Fruit fly (Drosophila melanogaster) whole organism, embryonic: ENCODE results near the gene Ugt35A1.
A peak's percentile ranks its signal among the peaks of the same experiment; 100 is the strongest.

Experiments used
- Adf1 ChIP-seq: fragments of 200-800 bp; sonication (Bioruptor generic); IDR thresholded peaks from 2 replicates; pipeline ENCODE4 v1.3.6; 2022; ENCODE audit warnings: missing biosample characterization, missing genetic modification characterization
- Aef1 ChIP-seq: fragments of 200-800 bp; sonication (Bioruptor generic); IDR thresholded peaks from 3 replicates; pipeline ENCODE4 v1.3.6; 2022; ENCODE audit warnings: missing biosample characterization, missing genetic modification characterization
- Antp ChIP-seq: fragments of 200-800 bp; sonication (Bioruptor generic); optimal IDR thresholded peaks from 3 replicates; lab custom pipeline; 2016; ENCODE audit warnings: missing biosample characterization, missing genetic modification characterization
- Atf3 ChIP-seq: fragments of 200-800 bp; sonication (Bioruptor generic); optimal IDR thresholded peaks from 3 replicates; lab custom pipeline; 2016; ENCODE audit warnings: missing biosample characterization, missing genetic modification characterization
- Awh ChIP-seq: fragments of 200-800 bp; sonication (Bioruptor generic); IDR thresholded peaks from 2 replicates; pipeline ENCODE4, ENCODE4 v1.3.6; 2022; ENCODE audit warnings: missing biosample characterization, missing genetic modification characterization
- B-H2 ChIP-seq: fragments of 200-800 bp; sonication (Bioruptor generic); optimal IDR thresholded peaks from 2 replicates; lab custom pipeline; 2018; ENCODE audit warnings: missing biosample characterization, mild to moderate bottlenecking, missing genetic modification characterization
- Bgb ChIP-seq: fragments of 200-800 bp; sonication (Bioruptor generic); IDR thresholded peaks from 2 replicates; pipeline ENCODE4 v1.3.6; 2022; ENCODE audit warnings: missing biosample characterization, missing genetic modification characterization; ENCODE audit not compliant: partially characterized antibody
- CG11456 ChIP-seq: fragments of 200-800 bp; sonication (Bioruptor generic); IDR thresholded peaks from 3 replicates; pipeline ENCODE4 v1.3.6; 2022; ENCODE audit warnings: missing biosample characterization, missing genetic modification characterization
- CG13624 ChIP-seq: fragments of 200-800 bp; sonication (Bioruptor generic); optimal IDR thresholded peaks from 2 replicates; lab custom pipeline; 2016; ENCODE audit warnings: missing biosample characterization, missing genetic modification characterization
- CG14050 ChIP-seq: fragments of 200-800 bp; sonication (Bioruptor generic); IDR thresholded peaks from 3 replicates; pipeline ENCODE4 v1.3.6; 2022; ENCODE audit warnings: missing biosample characterization, missing genetic modification characterization
- CG17328 ChIP-seq: fragments of 200-800 bp; sonication (Bioruptor generic); IDR thresholded peaks from 2 replicates; pipeline ENCODE4 v1.3.6; 2022; ENCODE audit warnings: missing biosample characterization, missing genetic modification characterization
- CG17385 ChIP-seq: fragments of 200-800 bp; sonication (Bioruptor generic); optimal IDR thresholded peaks from 3 replicates; lab custom pipeline; 2018; ENCODE audit warnings: missing biosample characterization, mild to moderate bottlenecking, missing genetic modification characterization
- CG18599 ChIP-seq: fragments of 200-800 bp; sonication (Bioruptor generic); optimal IDR thresholded peaks from 3 replicates; lab custom pipeline; 2017; ENCODE audit warnings: missing biosample characterization, missing genetic modification characterization, mild to moderate bottlenecking, moderate library complexity, missing genetic modification reagents
- CG2120 ChIP-seq: fragments of 200-800 bp; sonication (Bioruptor generic); optimal IDR thresholded peaks from 3 replicates; lab custom pipeline; 2016; ENCODE audit warnings: missing biosample characterization, missing genetic modification characterization
- CG31365 ChIP-seq: fragments of 200-800 bp; sonication (Bioruptor generic); optimal IDR thresholded peaks from 2 replicates; lab custom pipeline; 2018; ENCODE audit warnings: missing biosample characterization, mild to moderate bottlenecking, missing genetic modification characterization
- CG31388 ChIP-seq: fragments of 200-800 bp; sonication (Bioruptor generic); optimal IDR thresholded peaks from 2 replicates; lab custom pipeline; 2016; ENCODE audit warnings: missing biosample characterization, missing genetic modification characterization
- CG3163 ChIP-seq: fragments of 200-800 bp; sonication (Bioruptor generic); optimal IDR thresholded peaks from 3 replicates; lab custom pipeline; 2016; ENCODE audit warnings: missing biosample characterization, missing genetic modification characterization
- CG32532 ChIP-seq: fragments of 200-800 bp; sonication (Bioruptor generic); IDR thresholded peaks from 2 replicates; pipeline ENCODE4 v1.3.6; 2022; ENCODE audit warnings: missing biosample characterization, missing genetic modification characterization
- CG34224 ChIP-seq: fragments of 200-800 bp; sonication (Bioruptor generic); IDR thresholded peaks from 3 replicates; pipeline ENCODE4 v1.3.6; 2022; ENCODE audit warnings: missing biosample characterization, missing genetic modification characterization; ENCODE audit not compliant: partially characterized antibody
- CG34376 ChIP-seq: fragments of 200-800 bp; sonication (Bioruptor generic); optimal IDR thresholded peaks from 2 replicates; lab custom pipeline; 2018; ENCODE audit warnings: missing biosample characterization, mild to moderate bottlenecking, missing genetic modification characterization
- CG3838 ChIP-seq: fragments of 200-800 bp; sonication (Bioruptor generic); optimal IDR thresholded peaks from 3 replicates; lab custom pipeline; 2016; ENCODE audit warnings: missing biosample characterization, missing genetic modification characterization
- CG4404 ChIP-seq: fragments of 200-800 bp; sonication (Bioruptor generic); IDR thresholded peaks from 2 replicates; pipeline ENCODE4 v1.3.6; 2022; ENCODE audit warnings: missing biosample characterization, missing genetic modification characterization
- GATAe ChIP-seq: fragments of 200-800 bp; sonication (Bioruptor generic); conservative IDR thresholded peaks from 2 replicates; pipeline ENCODE4 v1.3.6; 2022; ENCODE audit warnings: missing biosample characterization, missing genetic modification characterization
- Gsc ChIP-seq: fragments of 200-800 bp; sonication (Bioruptor generic); IDR thresholded peaks from 2 replicates; pipeline ENCODE4 v1.3.6; 2022; ENCODE audit warnings: missing biosample characterization, missing genetic modification characterization
- HLH4C ChIP-seq: fragments of 200-800 bp; sonication (Bioruptor generic); IDR thresholded peaks from 3 replicates; pipeline ENCODE4 v1.3.6; 2022; ENCODE audit warnings: missing biosample characterization, missing genetic modification characterization; ENCODE audit not compliant: partially characterized antibody
- HmgZ ChIP-seq: fragments of 200-800 bp; sonication (Bioruptor generic); optimal IDR thresholded peaks from 2 replicates; lab custom pipeline; 2018; ENCODE audit warnings: missing biosample characterization, mild to moderate bottlenecking, missing genetic modification characterization
- Nf-YA ChIP-seq: fragments of 200-800 bp; sonication (Bioruptor generic); IDR thresholded peaks from 2 replicates; pipeline ENCODE4 v1.3.6; 2022; ENCODE audit warnings: missing biosample characterization, missing genetic modification characterization
- Rfx ChIP-seq: fragments of 200-800 bp; sonication (Bioruptor generic); IDR thresholded peaks from 2 replicates; pipeline ENCODE4 v1.3.6; 2022; ENCODE audit warnings: missing biosample characterization, missing genetic modification characterization
- Scr ChIP-seq: fragments of 200-800 bp; sonication (Bioruptor generic); IDR thresholded peaks from 2 replicates; pipeline ENCODE4 v1.3.6; 2022; ENCODE audit warnings: missing biosample characterization, missing genetic modification characterization; ENCODE audit not compliant: partially characterized antibody
- Taf1 ChIP-seq: fragments of 200-800 bp; sonication (Bioruptor generic); IDR thresholded peaks from 2 replicates; pipeline ENCODE4 v1.3.6; 2022; ENCODE audit warnings: missing biosample characterization, missing genetic modification characterization
- Trl ChIP-seq, 3 experiments: fragments of >200 bp in 2 of 3; fragments of 200-800 bp in 1 of 3; sonication (Bioruptor generic) in 1 of 3; optimal IDR thresholded peaks; 2 replicates in 1 of 3; 3 replicates in 2 of 3; lab custom pipeline; 2016 to 2017; ENCODE audit warnings: missing biosample characterization in 1 of 3, missing genetic modification characterization in 1 of 3
- Vsx1 ChIP-seq: fragments of 200-800 bp; sonication (Bioruptor generic); optimal IDR thresholded peaks from 2 replicates; lab custom pipeline; 2017; ENCODE audit warnings: missing biosample characterization, mild to moderate bottlenecking, missing genetic modification characterization, missing genetic modification reagents
- corto ChIP-seq: fragments of 200-800 bp; sonication (Bioruptor generic); optimal IDR thresholded peaks from 2 replicates; lab custom pipeline; 2016; ENCODE audit warnings: missing biosample characterization, mild to moderate bottlenecking, missing genetic modification characterization, moderate library complexity
- dpn ChIP-seq, 2 experiments: fragments of 200-800 bp; sonication (Bioruptor generic); optimal IDR thresholded peaks; 3 replicates each; lab custom pipeline; 2016; ENCODE audit warnings: missing biosample characterization in 2 of 2, missing genetic modification characterization in 2 of 2
- dysf ChIP-seq: fragments of 200-800 bp; sonication (Bioruptor generic); IDR thresholded peaks from 3 replicates; pipeline ENCODE4 v1.3.6; 2022; ENCODE audit warnings: missing biosample characterization, missing genetic modification characterization
- esg ChIP-seq: fragments of 200-800 bp; sonication (Bioruptor generic); conservative IDR thresholded peaks from 2 replicates; pipeline ENCODE4 v1.3.6; 2022; ENCODE audit warnings: missing biosample characterization, missing genetic modification characterization
- eve ChIP-seq, 2 experiments: fragments of >200 bp; optimal IDR thresholded peaks; 2 replicates each; lab custom pipeline; 2017; ENCODE audit warnings: missing biosample characterization in 2 of 2, missing genetic modification characterization in 2 of 2
- exex ChIP-seq: fragments of 200-800 bp; sonication (Bioruptor generic); optimal IDR thresholded peaks from 4 replicates; lab custom pipeline; 2018; ENCODE audit warnings: missing biosample characterization, mild to moderate bottlenecking, missing genetic modification characterization, moderate library complexity
- ham ChIP-seq: fragments of 200-800 bp; sonication (Bioruptor generic); IDR thresholded peaks from 2 replicates; pipeline ENCODE4 v1.3.6; 2022; ENCODE audit warnings: missing biosample characterization, missing genetic modification characterization
- inv ChIP-seq: fragments of 200-800 bp; sonication (Bioruptor generic); IDR thresholded peaks from 2 replicates; pipeline ENCODE4 v1.3.6; 2022; ENCODE audit warnings: missing biosample characterization, missing genetic modification characterization; ENCODE audit not compliant: partially characterized antibody
- lab ChIP-seq: fragments of 200-800 bp; sonication (Bioruptor generic); optimal IDR thresholded peaks from 3 replicates; lab custom pipeline; 2017; ENCODE audit warnings: missing biosample characterization, missing genetic modification characterization, mild to moderate bottlenecking, moderate library complexity, missing genetic modification reagents
- mirr ChIP-seq: fragments of 200-800 bp; sonication (Bioruptor generic); optimal IDR thresholded peaks from 3 replicates; lab custom pipeline; 2018; ENCODE audit warnings: missing biosample characterization, mild to moderate bottlenecking, missing genetic modification characterization
- pb ChIP-seq: fragments of 200-800 bp; sonication (Bioruptor generic); optimal IDR thresholded peaks from 3 replicates; lab custom pipeline; 2016; ENCODE audit warnings: missing biosample characterization, missing genetic modification characterization
- pita ChIP-seq: fragments of 200-800 bp; sonication (Bioruptor generic); optimal IDR thresholded peaks from 2 replicates; lab custom pipeline; 2017; ENCODE audit warnings: missing biosample characterization, mild to moderate bottlenecking, missing genetic modification characterization
- slbo ChIP-seq: fragments of 200-800 bp; sonication (Bioruptor generic); IDR thresholded peaks from 2 replicates; pipeline ENCODE4 v1.3.6; 2022; ENCODE audit warnings: missing biosample characterization, missing genetic modification characterization
- sob ChIP-seq: fragments of 200-800 bp; sonication (Bioruptor generic); IDR thresholded peaks from 2 replicates; pipeline ENCODE4 v1.3.6; 2022; ENCODE audit warnings: missing biosample characterization, missing genetic modification characterization
- sug ChIP-seq: fragments of 200-800 bp; optimal IDR thresholded peaks from 2 replicates; lab custom pipeline; 2019; ENCODE audit warnings: missing biosample characterization, mild to moderate bottlenecking, missing genetic modification characterization, moderate library complexity
- tin ChIP-seq: fragments of 200-800 bp; sonication (Bioruptor generic); optimal IDR thresholded peaks from 3 replicates; lab custom pipeline; 2016; ENCODE audit warnings: missing biosample characterization, missing genetic modification characterization
- yki ChIP-seq: fragments of >200 bp; optimal IDR thresholded peaks from 3 replicates; lab custom pipeline; 2018
- z ChIP-seq: fragments of 200-800 bp; sonication (Bioruptor generic); IDR thresholded peaks from 3 replicates; pipeline ENCODE4 v1.3.6; 2022; ENCODE audit warnings: missing biosample characterization, missing genetic modification characterization

Gene Ugt35A1

DNA sequence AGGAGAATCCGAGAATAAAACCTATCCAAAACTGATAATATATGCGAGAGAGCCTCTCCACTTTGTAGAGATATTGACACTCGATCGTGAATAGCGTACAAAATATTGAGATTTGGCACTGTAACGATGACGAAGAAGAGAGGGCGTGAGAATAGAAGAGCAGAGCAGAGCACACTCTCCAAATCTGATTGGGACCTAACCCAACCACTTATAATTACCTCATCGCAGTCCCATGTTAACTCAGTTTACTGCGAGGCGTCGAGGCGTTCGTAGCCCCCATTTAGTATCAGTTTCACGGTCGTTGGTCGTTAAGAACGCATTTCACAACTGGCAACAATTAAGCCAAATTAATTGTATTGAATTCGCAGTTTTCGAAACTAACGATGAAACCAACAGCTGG, 15.6 kb downstream of the Ugt35A1 start, which contains the start of gene Ugt302C1:
Gene Ugt302C1 (plus strand): TSS at position 241 of the 400 bp plus-strand sequence.
- 0 out of 2 replicates have a peak, but pooled peaks have one; percentile 65 for TF ChIP-seq Bgb (GFP tag; lab: Robert Waterston, UW)
- TF ChIP-seq CG3163 (GFP tag; lab: Kevin White, UChicago) = peak; percentile 79
- TF ChIP-seq B-H2 (GFP tag; lab: Kevin White, UChicago) = peak; percentile 53
- TF ChIP-seq Atf3 (GFP tag; lab: Kevin White, UChicago) = peak; percentile 31
- no peak for TF ChIP-seq CG4404 (GFP tag; lab: Robert Waterston, UW)
- no peak for TF ChIP-seq esg (GFP tag; lab: Robert Waterston, UW)
- no peak for TF ChIP-seq dpn (GFP tag; optimal IDR thresholded peaks at IDR 0.05; lab: Kevin White, UChicago)
- TF ChIP-seq HLH4C (GFP tag; lab: Robert Waterston, UW) = 0 out of 3 replicates have a peak, but pooled peaks have one; percentile 46
- TF ChIP-seq sob (GFP tag; lab: Robert Waterston, UW) = peak; percentile 48; the same call in 1 of the 2 replicates
- TF ChIP-seq CG2120 = peak; percentile 10
- TF ChIP-seq Gsc = no peak
- TF ChIP-seq CG11456 (GFP tag; lab: Robert Waterston, UW) = 0 out of 3 replicates have a peak, but pooled peaks have one; percentile 39
- no peak for TF ChIP-seq pita (GFP tag; lab: Kevin White, UChicago)
- TF ChIP-seq dysf = no peak
- peak; percentile 19 for TF ChIP-seq CG13624 (GFP tag; lab: Kevin White, UChicago)
- peak; percentile 52 for TF ChIP-seq Vsx1 (GFP tag; lab: Kevin White, UChicago)
- peak; percentile 61; the same call in 1 of the 2 replicates for TF ChIP-seq Rfx (GFP tag; lab: Robert Waterston, UW)
- no peak for TF ChIP-seq CG31388 (GFP tag; lab: Kevin White, UChicago)
- TF ChIP-seq Nf-YA (GFP tag; lab: Robert Waterston, UW) = no peak
- TF ChIP-seq slbo (GFP tag; lab: Robert Waterston, UW) = 0 out of 2 replicates have a peak, but pooled peaks have one; percentile 34
- peak; percentile 57; the same call in 2 of the 3 replicates for TF ChIP-seq CG34224
- no peak for TF ChIP-seq CG14050 (GFP tag; lab: Robert Waterston, UW)
- peak; percentile 72; the same call in 2 of the 3 replicates for TF ChIP-seq z (GFP tag; lab: Robert Waterston, UW)
- TF ChIP-seq ham (GFP tag; lab: Robert Waterston, UW) = peak; percentile 33; the same call in 1 of the 2 replicates
- TF ChIP-seq pb (GFP tag; lab: Kevin White, UChicago) = peak; percentile 4
- peak; percentile 73 for TF ChIP-seq CG34376 (GFP tag; lab: Kevin White, UChicago)
- no peak for TF ChIP-seq Scr
- no peak for TF ChIP-seq GATAe (GFP tag; lab: Robert Waterston, UW)
- TF ChIP-seq tin (GFP tag; lab: Kevin White, UChicago) = no peak
- TF ChIP-seq Adf1 (GFP tag; lab: Robert Waterston, UW) = peak; percentile 32; the same call in 1 of the 2 replicates
- TF ChIP-seq CG18599 (GFP tag; lab: Kevin White, UChicago) = no peak
- peak; percentile 74 for TF ChIP-seq yki (lab: Kevin White, UChicago)
- TF ChIP-seq sug = peak; percentile 21
- peak in 1 of 2 experiments; percentile 76 for TF ChIP-seq eve (GFP tag; optimal IDR thresholded peaks at IDR 0.05; lab: Kevin White, UChicago)
- TF ChIP-seq mirr (GFP tag; lab: Kevin White, UChicago) = peak; percentile 53
- peak; percentile 16 for TF ChIP-seq corto (GFP tag; lab: Kevin White, UChicago)
- peak; percentile 84 to 98 for TF ChIP-seq Trl (optimal IDR thresholded peaks at IDR 0.05; lab: Kevin White, UChicago)
- peak; percentile 3 for TF ChIP-seq Trl (GFP tag; optimal IDR thresholded peaks at IDR 0.05; lab: Kevin White, UChicago)
- TF ChIP-seq CG31365 = no peak
- peak; percentile 10 for TF ChIP-seq HmgZ (tag; lab: Kevin White, UChicago)
- peak; percentile 28; the same call in 1 of the 2 replicates for TF ChIP-seq inv (GFP tag; lab: Robert Waterston, UW)
- TF ChIP-seq Aef1 = no peak
- TF ChIP-seq CG17328 (GFP tag; lab: Robert Waterston, UW) = no peak
- peak; percentile 57; the same call in 1 of the 2 replicates for TF ChIP-seq CG32532
- no peak for TF ChIP-seq Taf1 (GFP tag; lab: Robert Waterston, UW)
- TF ChIP-seq CG3838 (GFP tag; lab: Kevin White, UChicago) = no peak
- TF ChIP-seq exex (tag; lab: Kevin White, UChicago) = peak; percentile 55
- TF ChIP-seq lab (GFP tag; lab: Kevin White, UChicago) = peak; percentile 17
- peak; percentile 12 for TF ChIP-seq CG17385 (GFP tag; lab: Kevin White, UChicago)
- TF ChIP-seq Awh (GFP tag; lab: Robert Waterston, UW) = peak; percentile 34; the same call in 1 of the 2 replicates
- TF ChIP-seq Antp (GFP tag; lab: Kevin White, UChicago) = no peak
